Worm (Caenorhabditis elegans) whole organism, L3 larva: ENCODE measurements around the gene nduf-9.

ENCODE experiments used
- ZK546.5 ChIP-seq: sonication (generic microtip); optimal IDR thresholded peaks from 2 replicates; lab custom pipeline; 2017; ENCODE audit warnings: missing biosample characterization, missing genetic modification characterization
- ama-1 ChIP-seq: fragments of 150-350 bp; optimal IDR thresholded peaks from 2 replicates; lab custom pipeline; 2018
- ceh-16 ChIP-seq: sonication (generic microtip); optimal IDR thresholded peaks from 2 replicates; lab custom pipeline; 2017; ENCODE audit warnings: missing biosample characterization, missing genetic modification characterization
- ceh-28 ChIP-seq: fragments of 150-350 bp; optimal IDR thresholded peaks from 2 replicates; lab custom pipeline; 2014; ENCODE audit warnings: missing biosample characterization, missing genetic modification reagents, missing genetic modification characterization
- ceh-82 ChIP-seq: fragments of 150-350 bp; optimal IDR thresholded peaks from 2 replicates; lab custom pipeline; 2014; ENCODE audit warnings: missing biosample characterization, missing genetic modification characterization
- daf-12 ChIP-seq: fragments of 150-350 bp; optimal IDR thresholded peaks from 2 replicates; lab custom pipeline; 2014; ENCODE audit warnings: missing biosample characterization, missing genetic modification reagents, missing genetic modification characterization
- egl-27 ChIP-seq: sonication (generic microtip); optimal IDR thresholded peaks from 4 replicates; lab custom pipeline; 2017; ENCODE audit warnings: missing biosample characterization, missing genetic modification reagents, missing genetic modification characterization
- egl-5 ChIP-seq: fragments of 150-350 bp; optimal IDR thresholded peaks from 2 replicates; lab custom pipeline; 2017; ENCODE audit warnings: missing biosample characterization, missing genetic modification reagents, missing genetic modification characterization, inconsistent platforms
- elt-1 ChIP-seq: fragments of 150-350 bp; optimal IDR thresholded peaks from 2 replicates; lab custom pipeline; 2014; ENCODE audit warnings: missing biosample characterization, missing genetic modification characterization
- elt-2 ChIP-seq: sonication (generic microtip); optimal IDR thresholded peaks from 2 replicates; lab custom pipeline; 2016; ENCODE audit warnings: missing genetic modification reagents, mild to moderate bottlenecking, missing genetic modification characterization, missing compliant biosample characterization
- elt-3 ChIP-seq, 3 experiments: fragments of 150-350 bp in 1 of 3; sonication (generic microtip) in 2 of 3; optimal IDR thresholded peaks; 2 replicates in 2 of 3; 4 replicates in 1 of 3; lab custom pipeline; 2014 to 2017; ENCODE audit warnings: missing biosample characterization in 3 of 3, missing genetic modification characterization in 3 of 3
- eor-1 ChIP-seq, 2 experiments: fragments of 150-350 bp; optimal IDR thresholded peaks; 2 replicates each; lab custom pipeline; 2014 to 2018; ENCODE audit warnings: missing biosample characterization in 2 of 2, missing genetic modification characterization in 2 of 2
- fkh-10 ChIP-seq: sonication (generic microtip); optimal IDR thresholded peaks from 2 replicates; lab custom pipeline; 2017; ENCODE audit warnings: missing biosample characterization, missing genetic modification reagents, missing genetic modification characterization
- fkh-2 ChIP-seq: fragments of 150-350 bp; optimal IDR thresholded peaks from 2 replicates; lab custom pipeline; 2014; ENCODE audit warnings: missing biosample characterization, missing genetic modification reagents, missing genetic modification characterization
- lin-15B ChIP-seq: fragments of 150-350 bp; optimal IDR thresholded peaks from 2 replicates; lab custom pipeline; 2014; ENCODE audit warnings: missing biosample characterization, missing genetic modification characterization
- lin-39 ChIP-seq: fragments of 150-350 bp; optimal IDR thresholded peaks from 2 replicates; lab custom pipeline; 2018; ENCODE audit warnings: missing biosample characterization, missing genetic modification reagents, missing genetic modification characterization
- lsy-12 ChIP-seq: sonication (generic microtip); optimal IDR thresholded peaks from 2 replicates; lab custom pipeline; 2016; ENCODE audit warnings: mild to moderate bottlenecking, missing genetic modification characterization, missing compliant biosample characterization
- nfya-1 ChIP-seq: sonication (generic microtip); optimal IDR thresholded peaks from 2 replicates; lab custom pipeline; 2017; ENCODE audit warnings: missing genetic modification characterization, mild to moderate bottlenecking, missing compliant biosample characterization, antibody characterized with exemption, moderate library complexity; ENCODE audit not compliant: insufficient read depth
- nhr-11 ChIP-seq: fragments of 150-350 bp; optimal IDR thresholded peaks from 2 replicates; lab custom pipeline; 2014; ENCODE audit warnings: missing biosample characterization, missing genetic modification characterization
- nhr-12 ChIP-seq: fragments of 150-350 bp; optimal IDR thresholded peaks from 2 replicates; lab custom pipeline; 2014; ENCODE audit warnings: missing biosample characterization, missing genetic modification characterization
- nhr-23 ChIP-seq: fragments of 150-350 bp; optimal IDR thresholded peaks from 2 replicates; lab custom pipeline; 2014; ENCODE audit warnings: missing biosample characterization, missing genetic modification reagents, missing genetic modification characterization
- nhr-237 ChIP-seq: fragments of 150-350 bp; optimal IDR thresholded peaks from 2 replicates; lab custom pipeline; 2014; ENCODE audit warnings: missing biosample characterization, missing genetic modification characterization
- nhr-43 ChIP-seq: sonication (generic microtip); optimal IDR thresholded peaks from 2 replicates; lab custom pipeline; 2016; ENCODE audit warnings: mild to moderate bottlenecking, missing genetic modification characterization, missing compliant biosample characterization; ENCODE audit not compliant: poor library complexity, severe bottlenecking
- nhr-67 ChIP-seq: fragments of 150-350 bp; optimal IDR thresholded peaks from 2 replicates; lab custom pipeline; 2014; ENCODE audit warnings: missing biosample characterization, missing genetic modification characterization
- nhr-77 ChIP-seq: fragments of 150-350 bp; optimal IDR thresholded peaks from 2 replicates; lab custom pipeline; 2014; ENCODE audit warnings: missing biosample characterization, missing genetic modification characterization
- pqm-1 ChIP-seq: fragments of 150-350 bp; optimal IDR thresholded peaks from 2 replicates; lab custom pipeline; 2017; ENCODE audit warnings: missing biosample characterization, missing genetic modification characterization, inconsistent platforms
- sea-2 ChIP-seq: fragments of 150-350 bp; sonication (generic microtip); optimal IDR thresholded peaks from 4 replicates; lab custom pipeline; 2014; ENCODE audit warnings: missing biosample characterization, missing genetic modification reagents, missing genetic modification characterization
- skn-1 ChIP-seq: fragments of 150-350 bp; optimal IDR thresholded peaks from 2 replicates; lab custom pipeline; 2014; ENCODE audit warnings: missing biosample characterization, missing genetic modification characterization
- snpc-4 ChIP-seq: fragments of 150-350 bp; optimal IDR thresholded peaks from 2 replicates; lab custom pipeline; 2014; ENCODE audit warnings: missing biosample characterization, missing genetic modification characterization
- tbx-2 ChIP-seq: sonication (generic microtip); optimal IDR thresholded peaks from 2 replicates; lab custom pipeline; 2016; ENCODE audit warnings: mild to moderate bottlenecking, missing genetic modification characterization, missing compliant biosample characterization
- zag-1 ChIP-seq: fragments of 150-350 bp; optimal IDR thresholded peaks from 2 replicates; lab custom pipeline; 2014; ENCODE audit warnings: missing biosample characterization, missing genetic modification characterization
- ztf-11 ChIP-seq: fragments of 150-350 bp; optimal IDR thresholded peaks from 2 replicates; lab custom pipeline; 2014; ENCODE audit warnings: missing biosample characterization, missing genetic modification characterization
- ztf-4 ChIP-seq: fragments of 150-350 bp; optimal IDR thresholded peaks from 2 replicates; lab custom pipeline; 2014; ENCODE audit warnings: missing biosample characterization, missing genetic modification characterization

The nduf-9 gene

DNA sequence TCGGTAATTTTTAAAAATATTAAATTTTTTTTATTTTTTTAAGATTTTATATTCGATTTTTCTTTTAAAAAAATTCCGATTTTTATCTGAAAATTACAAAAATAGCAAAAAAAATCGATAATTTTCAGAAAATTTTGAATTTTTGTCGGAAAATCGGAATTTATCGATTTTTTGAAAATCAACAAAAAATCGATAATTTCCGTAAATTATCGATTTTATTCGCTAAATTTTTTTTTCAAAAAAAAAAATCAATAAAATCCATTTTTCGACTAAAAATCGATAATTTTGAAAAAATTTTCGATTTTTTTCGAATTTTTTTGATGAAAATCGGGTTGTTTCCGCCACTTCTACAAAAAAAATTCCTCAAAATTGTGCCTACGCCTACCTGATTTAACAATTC is 6.0 kb downstream of the nduf-9 start:
- TF ChIP-seq eor-1 (tag; optimal IDR thresholded peaks at IDR 0.05; lab: Kevin White, UChicago) (no peak), ceh-28 (tag; lab: Kevin White, UChicago) (peak; percentile 95), nhr-43 (tag; lab: Kevin White, UChicago) (no peak), lin-39 (no peak), fkh-2 (tag; lab: Kevin White, UChicago) (no peak), ama-1 (lab: Kevin White, UChicago) (no peak)

DNA sequence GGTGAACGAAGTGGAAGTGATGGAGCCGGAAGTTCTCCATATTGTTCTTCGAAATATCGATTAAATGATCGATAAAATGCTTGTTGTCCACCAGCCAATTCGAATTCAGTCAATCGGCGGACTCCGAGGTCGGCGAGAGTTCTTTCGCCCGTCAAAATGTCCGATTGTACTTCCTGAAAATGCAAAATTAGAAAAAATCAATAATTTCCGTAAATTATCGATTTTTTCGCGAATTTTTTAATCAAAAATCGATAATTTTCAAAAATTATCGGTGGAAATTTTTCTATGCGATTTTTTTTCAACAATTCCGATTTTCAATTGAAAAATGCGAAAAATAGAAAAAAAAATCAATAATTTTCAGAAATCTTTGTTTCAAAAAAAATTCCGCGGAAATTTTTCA is 6.4 kb downstream of the nduf-9 start:
- TF ChIP-seq elt-2 (no peak), nhr-11 (no peak), skn-1 (tag; lab: Kevin White, UChicago) (no peak)

DNA sequence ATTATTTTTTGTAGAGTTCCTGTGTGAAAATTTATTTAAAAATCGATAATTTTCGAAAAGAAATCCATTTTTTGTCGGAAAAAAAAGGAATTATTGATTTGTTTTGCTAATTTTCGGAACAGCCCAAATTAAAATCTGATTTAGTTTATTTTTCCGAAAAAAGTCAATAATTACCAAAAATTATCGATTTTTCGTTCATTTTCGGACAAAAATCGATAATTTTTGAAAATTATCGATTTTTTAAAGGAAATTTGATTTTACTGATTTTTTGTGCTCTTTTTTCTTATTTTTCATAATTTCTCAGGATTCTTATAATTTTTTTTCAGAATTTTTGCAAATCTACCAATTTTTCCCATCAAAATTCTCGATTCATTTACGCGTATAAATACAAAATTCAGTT is 7.0 kb downstream of the nduf-9 start:
- TF ChIP-seq elt-2 (no peak), ceh-28 (tag; lab: Kevin White, UChicago) (peak; percentile 87)

DNA sequence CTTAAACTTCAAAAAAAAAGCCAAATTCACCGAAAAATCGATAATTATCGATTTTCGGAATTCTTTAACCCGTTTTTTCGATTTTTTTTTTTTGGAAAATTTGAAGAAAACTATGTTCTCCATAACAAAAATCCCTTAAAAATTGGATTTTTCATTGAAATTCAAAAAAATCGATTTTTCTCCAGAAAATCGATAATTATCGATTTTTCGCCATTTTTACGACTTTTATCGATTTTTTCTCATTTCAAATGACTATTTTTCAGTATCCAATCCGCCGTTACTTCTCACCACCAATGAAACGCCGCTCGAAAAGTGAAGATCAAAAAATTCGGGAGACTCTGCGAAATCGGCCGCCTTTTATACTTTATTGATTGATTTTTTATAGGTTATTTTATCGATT is 7.5 kb downstream of the nduf-9 start:
- no peak for TF ChIP-seq tbx-2 (tag; lab: Kevin White, UChicago)
- TF ChIP-seq ztf-4 (tag; lab: Kevin White, UChicago) = no peak
- TF ChIP-seq ceh-28 (tag; lab: Kevin White, UChicago) = peak; percentile 91
- no peak for TF ChIP-seq sea-2 (GFP tag; lab: Kevin White, UChicago)

DNA sequence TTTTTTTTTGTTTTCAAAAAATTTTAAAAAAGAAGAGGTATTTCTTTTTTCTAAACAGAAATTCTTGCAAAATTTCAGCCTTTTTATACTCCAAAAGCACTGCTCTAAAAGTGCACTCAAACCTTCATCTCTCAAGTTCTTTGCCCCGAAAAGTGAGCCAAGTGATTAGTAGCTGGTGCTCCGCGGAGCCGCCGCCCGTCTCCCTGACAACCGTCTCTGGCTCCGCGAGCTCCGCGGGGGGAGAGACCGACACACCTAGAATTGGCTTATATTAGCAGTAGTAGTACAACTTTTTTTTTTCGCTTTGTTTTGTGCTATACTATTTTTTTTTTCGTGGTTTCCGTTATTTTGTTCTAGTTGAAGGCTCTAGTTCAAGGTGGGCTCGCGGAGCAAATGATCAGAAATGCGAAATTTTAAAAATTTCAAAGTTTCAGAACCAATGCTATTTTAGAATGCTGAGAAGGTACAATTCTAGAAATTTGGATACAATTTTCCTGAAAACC is 15.7 kb downstream of the nduf-9 start, which contains the start of gene Y53G8AL.1:
Y53G8AL.1 (plus strand) TSS at position 453 of the 503 bp plus-strand sequence.
- no peak for TF ChIP-seq nfya-1 (tag; lab: Kevin White, UChicago)
- no peak for TF ChIP-seq nhr-12 (tag; lab: Kevin White, UChicago)
- TF ChIP-seq ztf-4 (tag; lab: Kevin White, UChicago) = no peak
- no peak for TF ChIP-seq fkh-10 (GFP tag; lab: Kevin White, UChicago)
- TF ChIP-seq ceh-82 (tag; lab: Kevin White, UChicago) = no peak
- no peak for TF ChIP-seq lsy-12
- no peak for TF ChIP-seq nhr-77 (tag; lab: Kevin White, UChicago)
- TF ChIP-seq fkh-2 (tag; lab: Kevin White, UChicago) = no peak
- no peak for TF ChIP-seq lin-15B (tag; lab: Kevin White, UChicago)
- no peak for TF ChIP-seq ama-1 (lab: Kevin White, UChicago)
- TF ChIP-seq nhr-23 (tag; lab: Kevin White, UChicago) = no peak
- TF ChIP-seq ceh-16 (tag; lab: Kevin White, UChicago) = no peak

DNA sequence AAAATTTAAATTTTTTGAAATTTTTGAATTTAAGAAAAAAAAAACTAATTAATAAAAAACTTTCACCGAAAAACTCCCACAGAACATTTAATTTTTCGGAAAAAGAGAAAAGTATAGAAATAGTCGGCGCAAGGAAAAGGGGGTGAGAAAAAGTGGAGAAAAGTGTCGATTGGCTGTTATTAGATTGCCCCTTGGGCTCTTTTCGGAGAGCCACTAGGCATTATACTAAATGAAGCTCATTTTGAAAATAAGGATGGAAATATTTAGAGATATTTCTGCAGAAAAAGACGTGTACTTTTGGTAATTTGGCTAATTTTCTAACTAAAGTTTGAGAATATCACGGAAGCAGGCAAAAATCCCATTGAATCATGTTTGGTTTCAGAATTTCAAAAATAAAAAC is 24.3 kb downstream of the nduf-9 start:
- peak; percentile 13 for TF ChIP-seq nfya-1 (tag; lab: Kevin White, UChicago)
- no peak for TF ChIP-seq ztf-11
- no peak for TF ChIP-seq ceh-16 (tag; lab: Kevin White, UChicago)

DNA sequence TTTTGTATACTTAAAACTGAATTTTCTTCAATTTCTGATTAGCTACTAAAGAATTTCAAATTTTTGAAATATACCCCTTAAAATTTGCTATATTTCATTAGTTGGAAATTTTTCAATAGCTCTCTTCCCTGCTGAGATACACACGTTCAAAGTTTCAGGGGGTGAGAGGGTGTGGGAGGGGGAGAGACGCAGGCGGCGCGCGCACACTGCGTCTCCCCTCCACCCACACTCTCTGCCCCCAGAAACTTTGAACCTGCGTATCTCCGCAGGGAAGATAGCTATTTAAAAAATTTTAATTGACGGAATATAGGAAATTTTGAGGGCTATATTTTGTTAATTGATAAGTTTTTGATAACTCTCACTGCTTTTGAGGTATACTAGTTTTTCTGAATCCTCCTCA is 25.7 kb downstream of the nduf-9 start:
- TF ChIP-seq pqm-1 (no peak), nhr-237 (tag; lab: Kevin White, UChicago) (no peak), elt-2 (no peak), elt-1 (no peak), egl-27 (no peak), ZK546.5 (tag; lab: Kevin White, UChicago) (no peak), tbx-2 (tag; lab: Kevin White, UChicago) (no peak), elt-3 (tag; optimal IDR thresholded peaks at IDR 0.05; lab: Kevin White, UChicago) (no peak), fkh-10 (GFP tag; lab: Kevin White, UChicago) (no peak), skn-1 (tag; lab: Kevin White, UChicago) (no peak), egl-5 (tag; lab: Kevin White, UChicago) (no peak), sea-2 (GFP tag; lab: Kevin White, UChicago) (no peak), daf-12 (tag; lab: Kevin White, UChicago) (no peak), nhr-11 (no peak), lin-15B (tag; lab: Kevin White, UChicago) (no peak), snpc-4 (tag; lab: Kevin White, UChicago) (no peak), nhr-67 (tag; lab: Kevin White, UChicago) (no peak), zag-1 (tag; lab: Kevin White, UChicago) (no peak), nhr-43 (tag; lab: Kevin White, UChicago) (no peak), ama-1 (lab: Kevin White, UChicago) (no peak)
- TF ChIP-seq, all 47 proteins: peak for 0
